Fruit fly (Drosophila melanogaster): ENCODE results near the gene Ada2b.

Gene Ada2b

dm6 chr3R:8240302-8240682 is at the start of gene Ada2b:
Ada2b (minus strand) TSS chr3R:8240515.
- TF ChIP-seq EcR (GFP tag; optimal IDR thresholded peaks at IDR 0.05) (no peak), usp (GFP tag; optimal IDR thresholded peaks at IDR 0.05) (no peak), CG8478 (optimal IDR thresholded peaks at IDR 0.05) (no peak), Dll (optimal IDR thresholded peaks at IDR 0.05) (no peak), pan (optimal IDR thresholded peaks at IDR 0.05) (no peak), psq (optimal IDR thresholded peaks at IDR 0.05) (no peak)

- TF ChIP-seq psq (optimal IDR thresholded peaks at IDR 0.05) (no peak), Dll (optimal IDR thresholded peaks at IDR 0.05) (no peak), CG8478 (optimal IDR thresholded peaks at IDR 0.05) (no peak), EcR (GFP tag; optimal IDR thresholded peaks at IDR 0.05) (no peak), pan (optimal IDR thresholded peaks at IDR 0.05) (no peak), usp (GFP tag; optimal IDR thresholded peaks at IDR 0.05) (no peak)
These were observed 48.5 kb upstream of the Ada2b start for dm6 chr3R:8288790-8289189.

dm6 chr3R:8287697-8288096 is 47.4 kb upstream of the Ada2b start, which contains the start of gene Nazo:
Nazo (plus strand) TSS chr3R:8287876.
- TF ChIP-seq CG8478 (optimal IDR thresholded peaks at IDR 0.05) (no peak), Dll (optimal IDR thresholded peaks at IDR 0.05) (no peak), usp (GFP tag; optimal IDR thresholded peaks at IDR 0.05) (no peak), psq (optimal IDR thresholded peaks at IDR 0.05) (no peak), pan (optimal IDR thresholded peaks at IDR 0.05) (no peak), EcR (GFP tag; optimal IDR thresholded peaks at IDR 0.05) (no peak)

DNA sequence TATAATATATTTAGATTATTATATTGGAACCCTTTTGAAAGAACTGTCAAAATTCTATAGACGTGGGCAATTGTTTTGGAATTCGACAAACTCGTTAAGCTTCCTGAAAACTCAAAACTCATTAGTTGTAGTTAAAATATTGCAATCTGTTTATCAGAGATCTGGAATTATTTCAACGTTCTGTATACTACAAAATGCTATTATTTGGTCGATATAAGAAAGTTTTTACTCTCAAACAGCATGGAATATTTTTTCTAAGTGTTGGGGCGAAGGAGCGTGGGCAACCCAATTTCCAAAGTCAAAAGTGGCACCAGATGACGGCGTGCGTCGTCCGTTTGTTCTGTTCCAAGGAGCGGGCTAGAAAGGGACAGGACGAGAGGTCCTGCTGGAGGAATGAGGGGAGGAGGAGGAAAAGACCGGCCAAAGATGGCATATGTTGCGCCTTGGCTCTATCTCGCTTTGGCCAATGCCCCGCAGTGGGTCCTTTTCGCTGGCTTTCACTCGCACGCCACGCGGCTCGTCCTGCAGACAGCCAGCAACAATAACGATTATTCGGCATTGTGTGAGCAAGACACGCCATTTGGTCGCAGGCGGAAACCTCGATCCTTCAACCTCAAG is 45.5 kb upstream of the Ada2b start:
- TF ChIP-seq psq (optimal IDR thresholded peaks at IDR 0.05) (no peak), pan (optimal IDR thresholded peaks at IDR 0.05) (no peak), CG8478 (optimal IDR thresholded peaks at IDR 0.05) (no peak), usp (GFP tag; optimal IDR thresholded peaks at IDR 0.05) (no peak), EcR (GFP tag; optimal IDR thresholded peaks at IDR 0.05) (no peak), Dll (optimal IDR thresholded peaks at IDR 0.05) (no peak)

dm6 chr3R:8284234-8284633 is 43.9 kb upstream of the Ada2b start:
- TF ChIP-seq Dll (optimal IDR thresholded peaks at IDR 0.05) (no peak), CG8478 (optimal IDR thresholded peaks at IDR 0.05) (no peak), usp (GFP tag; optimal IDR thresholded peaks at IDR 0.05) (no peak), EcR (GFP tag; optimal IDR thresholded peaks at IDR 0.05) (no peak), psq (optimal IDR thresholded peaks at IDR 0.05) (no peak), pan (optimal IDR thresholded peaks at IDR 0.05) (no peak)

DNA sequence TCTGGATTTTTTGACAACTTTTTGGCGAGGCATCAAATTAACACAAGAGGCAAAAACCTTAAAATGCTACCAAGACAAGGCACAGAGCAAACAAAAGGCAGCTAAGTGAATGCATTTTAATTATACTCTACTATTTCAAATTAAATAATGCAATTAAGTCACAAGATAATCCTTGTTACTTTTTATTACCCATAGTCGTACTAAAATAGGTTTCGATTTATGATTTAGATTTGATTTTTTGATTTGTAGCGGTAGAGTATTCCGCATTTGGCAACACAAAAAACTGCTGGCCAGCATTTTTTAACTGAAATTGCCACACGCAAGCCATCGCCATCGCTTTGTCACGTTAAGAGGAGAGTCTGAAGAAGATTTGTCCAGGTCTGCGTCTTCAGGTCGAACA is 42.4 kb upstream of the Ada2b start:
- TF ChIP-seq CG8478 (optimal IDR thresholded peaks at IDR 0.05) (no peak), psq (optimal IDR thresholded peaks at IDR 0.05) (no peak), EcR (GFP tag; optimal IDR thresholded peaks at IDR 0.05) (no peak), usp (GFP tag; optimal IDR thresholded peaks at IDR 0.05) (no peak), pan (optimal IDR thresholded peaks at IDR 0.05) (no peak), Dll (optimal IDR thresholded peaks at IDR 0.05) (no peak)

DNA sequence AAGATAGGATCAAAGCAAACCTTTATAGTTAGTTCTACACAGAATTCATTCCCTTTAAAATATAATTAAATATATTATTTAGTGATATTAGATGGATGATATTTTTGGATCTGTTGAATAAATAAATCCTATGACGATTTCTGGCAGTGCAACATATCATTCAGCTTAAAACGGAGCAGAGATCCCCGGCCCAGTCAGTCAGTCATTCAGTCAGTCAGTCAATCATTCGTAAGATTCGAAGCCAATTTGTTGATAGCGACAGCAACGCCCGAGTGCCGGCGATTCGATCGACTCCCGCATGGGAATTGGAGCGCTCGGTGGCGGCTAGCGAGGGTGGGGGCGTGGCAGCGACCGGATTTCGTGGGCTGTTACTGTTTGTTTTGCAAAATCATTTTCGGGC is 39.7 kb upstream of the Ada2b start:
- TF ChIP-seq CG8478 (optimal IDR thresholded peaks at IDR 0.05), result no peak

- TF ChIP-seq pan (optimal IDR thresholded peaks at IDR 0.05), result no peak
- no peak for TF ChIP-seq CG8478 (optimal IDR thresholded peaks at IDR 0.05)
- TF ChIP-seq psq (optimal IDR thresholded peaks at IDR 0.05), result no peak
- TF ChIP-seq usp (GFP tag; optimal IDR thresholded peaks at IDR 0.05), result no peak
- TF ChIP-seq Dll (optimal IDR thresholded peaks at IDR 0.05), result no peak
- TF ChIP-seq EcR (GFP tag; optimal IDR thresholded peaks at IDR 0.05), result no peak
These were observed 37.4 kb upstream of the Ada2b start, which contains the start of gene ato for dm6 chr3R:8277494-8278293. ato (plus strand) TSS chr3R:8278052.

DNA sequence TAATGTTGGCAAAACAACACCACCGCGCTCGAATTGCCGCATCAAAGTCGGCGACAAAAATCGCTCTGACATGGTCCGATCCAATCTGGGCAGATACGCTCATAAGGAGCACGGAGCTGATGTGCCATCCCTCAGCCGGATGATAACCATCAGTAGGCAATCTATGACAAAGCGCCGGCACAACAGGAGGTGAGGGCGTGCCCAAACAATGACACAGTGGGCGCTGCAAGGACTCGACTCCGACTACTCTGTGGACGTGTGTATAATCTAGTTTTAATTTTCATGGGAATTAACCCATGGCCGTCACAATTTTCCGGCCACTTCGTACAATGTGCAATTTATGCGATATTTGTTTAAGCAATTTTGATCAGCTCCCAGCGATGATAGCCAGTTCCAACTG is 34.7 kb upstream of the Ada2b start:
- no peak for TF ChIP-seq usp (GFP tag; optimal IDR thresholded peaks at IDR 0.05)
- TF ChIP-seq EcR (GFP tag; optimal IDR thresholded peaks at IDR 0.05), result no peak
- TF ChIP-seq CG8478 (optimal IDR thresholded peaks at IDR 0.05), result no peak
- TF ChIP-seq pan (optimal IDR thresholded peaks at IDR 0.05), result no peak
- TF ChIP-seq Dll (optimal IDR thresholded peaks at IDR 0.05), result no peak
- TF ChIP-seq psq (optimal IDR thresholded peaks at IDR 0.05), result no peak

DNA sequence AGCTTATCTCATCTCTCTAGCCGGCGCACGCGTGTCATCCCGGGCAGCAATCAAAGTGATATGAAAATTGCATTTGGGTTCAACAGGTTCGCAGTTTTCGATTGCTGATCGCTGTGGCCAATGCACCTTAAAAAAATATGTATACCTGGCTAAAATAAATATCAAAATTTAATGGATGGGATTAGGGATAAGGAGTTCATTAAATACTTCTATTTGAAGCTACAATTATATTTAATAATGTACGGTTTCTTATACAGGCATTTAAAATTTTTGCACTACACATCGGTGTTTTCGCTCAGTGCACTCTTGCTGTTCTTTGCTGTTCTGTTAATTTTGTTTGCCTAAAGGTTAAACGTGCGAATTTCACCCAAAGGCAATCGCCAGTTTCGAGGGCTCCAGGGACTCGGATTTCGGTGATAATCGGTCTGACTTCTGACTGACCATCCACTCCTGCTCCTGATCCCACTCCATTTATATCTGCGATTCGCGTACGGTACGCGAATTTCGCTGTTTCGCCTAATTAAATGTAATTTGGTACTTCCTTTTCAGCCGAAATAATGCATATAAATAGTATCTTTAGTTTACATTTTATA is 32.4 kb upstream of the Ada2b start:
- TF ChIP-seq pan (optimal IDR thresholded peaks at IDR 0.05) (no peak), EcR (GFP tag; optimal IDR thresholded peaks at IDR 0.05) (no peak), psq (optimal IDR thresholded peaks at IDR 0.05) (no peak), Dll (optimal IDR thresholded peaks at IDR 0.05) (no peak), CG8478 (optimal IDR thresholded peaks at IDR 0.05) (no peak), usp (GFP tag; optimal IDR thresholded peaks at IDR 0.05) (no peak)

dm6 chr3R:8269740-8270139 is 29.4 kb upstream of the Ada2b start, which contains the start of gene CG9630:
CG9630 (minus strand) TSS chr3R:8269896.
- TF ChIP-seq psq (optimal IDR thresholded peaks at IDR 0.05) (no peak), usp (GFP tag; optimal IDR thresholded peaks at IDR 0.05) (no peak), Dll (optimal IDR thresholded peaks at IDR 0.05) (no peak), pan (optimal IDR thresholded peaks at IDR 0.05) (no peak), CG8478 (optimal IDR thresholded peaks at IDR 0.05) (no peak), EcR (GFP tag; optimal IDR thresholded peaks at IDR 0.05) (no peak)
